Worm (Caenorhabditis elegans): Measurements from ENCODE around the gene nlp-34.

nlp-34 gene

ce11 chrV:3929099-3929498, 49.8 kb downstream of the nlp-34 start, which contains the start of gene srx-64:
Gene srx-64, plus strand, starts transcription at chrV:3929399.
- TF ChIP-seq pag-3 (tag; optimal IDR thresholded peaks at IDR 0.05; ENCODE audit: borderline replicate concordance) (no peak), elt-4 (tag; optimal IDR thresholded peaks at IDR 0.05) (no peak), npax-4 (tag; optimal IDR thresholded peaks at IDR 0.05) (no peak), rnt-1 (tag; optimal IDR thresholded peaks at IDR 0.05) (no peak), ceh-18 (tag; optimal IDR thresholded peaks at IDR 0.05) (no peak), C38D4.7 (GFP tag; optimal IDR thresholded peaks at IDR 0.05) (no peak), ref-2 (tag; optimal IDR thresholded peaks at IDR 0.05) (no peak), fkh-10 (GFP tag; optimal IDR thresholded peaks at IDR 0.05) (no peak), sdc-2 (tag; optimal IDR thresholded peaks at IDR 0.05) (no peak), tbx-7 (tag; optimal IDR thresholded peaks at IDR 0.05) (no peak), K09A11.1 (tag; optimal IDR thresholded peaks at IDR 0.05; ENCODE audit: insufficient read depth) (no peak), hlh-13 (GFP tag; optimal IDR thresholded peaks at IDR 0.05) (no peak), pha-4 (tag; optimal IDR thresholded peaks at IDR 0.05) (no peak), ceh-48 (tag; optimal IDR thresholded peaks at IDR 0.05) (no peak), ceh-2 (tag; optimal IDR thresholded peaks at IDR 0.05) (no peak), madf-2 (tag; optimal IDR thresholded peaks at IDR 0.05) (no peak), ceh-6 (GFP tag; optimal IDR thresholded peaks at IDR 0.05) (no peak), ztf-16 (tag; optimal IDR thresholded peaks at IDR 0.05) (no peak), ceh-22 (tag; optimal IDR thresholded peaks at IDR 0.05) (no peak), zip-5 (tag; optimal IDR thresholded peaks at IDR 0.05) (no peak)
